Fruit fly (Drosophila melanogaster): ENCODE results near the gene Vha68-3.
A peak's percentile ranks its signal among the peaks of the same experiment; 100 is the strongest.

Gene Vha68-3

DNA sequence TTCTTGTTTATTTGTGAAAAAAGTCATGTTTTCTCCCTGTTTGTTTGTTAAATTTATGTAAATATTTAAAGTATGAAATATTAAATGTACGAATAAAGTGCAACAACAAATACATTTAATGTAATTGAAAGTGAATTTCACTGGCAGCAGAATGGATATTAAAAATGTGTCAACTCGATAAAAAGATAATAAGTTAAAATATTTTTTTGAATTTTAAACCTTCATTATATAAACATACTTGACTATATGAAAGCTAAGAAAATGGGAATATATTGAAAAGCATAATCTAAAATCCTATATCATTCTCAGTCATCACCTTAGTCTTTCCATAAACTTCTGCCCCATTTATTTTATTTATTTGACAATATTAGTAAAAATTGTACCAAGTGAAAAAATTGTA, at the start of gene Vha68-3:
Gene Vha68-3, plus strand, starts transcription at position 301 of the 400 bp plus-strand sequence.
- TF ChIP-seq CG17801 (GFP tag; optimal IDR thresholded peaks at IDR 0.05; ENCODE audit: partially characterized antibody): no peak

dm6 chr2L:12932996-12933395, 45.6 kb upstream of the Vha68-3 start:
- no peak for TF ChIP-seq CG17801 (GFP tag; optimal IDR thresholded peaks at IDR 0.05; ENCODE audit: partially characterized antibody)

dm6 chr2L:12950682-12951081, 27.9 kb upstream of the Vha68-3 start:
- no peak for TF ChIP-seq CG17801 (GFP tag; optimal IDR thresholded peaks at IDR 0.05; ENCODE audit: partially characterized antibody)

DNA sequence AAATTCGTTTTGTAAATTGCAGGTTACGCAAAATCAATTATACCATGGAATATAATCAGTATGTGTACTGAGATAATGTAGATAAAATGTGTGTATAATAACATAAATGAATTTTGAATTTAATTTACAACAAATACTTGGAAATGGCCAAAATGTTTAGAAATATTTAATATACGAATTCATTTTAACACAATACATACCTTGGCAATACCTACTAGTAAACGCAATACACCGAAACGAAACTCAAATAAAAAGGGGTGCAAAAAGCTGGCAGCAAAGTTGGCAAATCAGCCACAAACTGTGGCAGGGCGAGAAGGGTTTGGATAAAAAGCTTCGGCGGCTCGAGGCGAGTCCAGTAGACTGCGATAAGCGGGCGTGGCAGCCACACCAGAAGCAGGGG, 12.3 kb upstream of the Vha68-3 start, which contains the start of gene CG16800:
Gene CG16800, plus strand, starts transcription at position 301 of the 400 bp plus-strand sequence.
- TF ChIP-seq CG17801 (GFP tag; optimal IDR thresholded peaks at IDR 0.05; ENCODE audit: partially characterized antibody): no peak

- no peak for TF ChIP-seq CG17801 (GFP tag; optimal IDR thresholded peaks at IDR 0.05; ENCODE audit: partially characterized antibody)
These were observed 9.0 kb upstream of the Vha68-3 start for dm6 chr2L:12969569-12969968.

dm6 chr2L:12974045-12974539, 4.5 kb upstream of the Vha68-3 start, which contains the start of gene Vha68-2:
Gene Vha68-2 (plus strand): TSS chr2L:12974322.
- TF ChIP-seq CG17801 (GFP tag; optimal IDR thresholded peaks at IDR 0.05; ENCODE audit: partially characterized antibody): peak; percentile 66

dm6 chr2L:12974562-12975366, 3.8 kb upstream of the Vha68-3 start:
- TF ChIP-seq CG17801 (GFP tag; optimal IDR thresholded peaks at IDR 0.05; ENCODE audit: partially characterized antibody): no peak

- TF ChIP-seq CG17801 (GFP tag; optimal IDR thresholded peaks at IDR 0.05; ENCODE audit: partially characterized antibody): no peak
These were observed 3.3 kb upstream of the Vha68-3 start for dm6 chr2L:12975367-12975655.

- TF ChIP-seq CG17801 (GFP tag; optimal IDR thresholded peaks at IDR 0.05; ENCODE audit: partially characterized antibody): no peak
These were observed 3.5 kb downstream of the Vha68-3 start for dm6 chr2L:12982107-12982506.

DNA sequence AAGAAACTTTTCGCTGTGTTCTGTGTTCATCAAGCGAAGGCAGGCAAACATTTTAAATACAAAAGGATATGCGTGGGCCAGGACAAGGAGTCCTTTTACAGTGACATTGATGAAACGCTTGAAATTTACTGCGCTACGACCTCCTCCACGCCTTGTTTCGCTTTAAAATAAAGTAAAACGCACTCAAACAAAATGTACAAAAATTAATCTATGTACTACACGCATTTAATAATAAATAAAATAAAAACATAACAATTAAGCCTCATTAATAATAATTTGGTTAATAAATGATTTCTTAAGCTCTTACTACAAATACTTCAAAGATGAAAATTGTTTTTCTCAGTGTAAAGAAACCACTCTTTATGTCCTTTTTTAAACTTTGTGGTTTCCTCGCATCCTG, 6.5 kb downstream of the Vha68-3 start:
- no peak for TF ChIP-seq CG17801 (GFP tag; optimal IDR thresholded peaks at IDR 0.05; ENCODE audit: partially characterized antibody)

dm6 chr2L:13000393-13001001, 21.9 kb downstream of the Vha68-3 start, which contains the start of gene Yip1d1:
Gene Yip1d1 (minus strand): TSS chr2L:13000635.
- peak; percentile 1 for TF ChIP-seq CG17801 (GFP tag; optimal IDR thresholded peaks at IDR 0.05; ENCODE audit: partially characterized antibody)

- no peak for TF ChIP-seq CG17801 (GFP tag; optimal IDR thresholded peaks at IDR 0.05; ENCODE audit: partially characterized antibody)
These were observed 25.1 kb downstream of the Vha68-3 start for dm6 chr2L:13003659-13004058.

DNA sequence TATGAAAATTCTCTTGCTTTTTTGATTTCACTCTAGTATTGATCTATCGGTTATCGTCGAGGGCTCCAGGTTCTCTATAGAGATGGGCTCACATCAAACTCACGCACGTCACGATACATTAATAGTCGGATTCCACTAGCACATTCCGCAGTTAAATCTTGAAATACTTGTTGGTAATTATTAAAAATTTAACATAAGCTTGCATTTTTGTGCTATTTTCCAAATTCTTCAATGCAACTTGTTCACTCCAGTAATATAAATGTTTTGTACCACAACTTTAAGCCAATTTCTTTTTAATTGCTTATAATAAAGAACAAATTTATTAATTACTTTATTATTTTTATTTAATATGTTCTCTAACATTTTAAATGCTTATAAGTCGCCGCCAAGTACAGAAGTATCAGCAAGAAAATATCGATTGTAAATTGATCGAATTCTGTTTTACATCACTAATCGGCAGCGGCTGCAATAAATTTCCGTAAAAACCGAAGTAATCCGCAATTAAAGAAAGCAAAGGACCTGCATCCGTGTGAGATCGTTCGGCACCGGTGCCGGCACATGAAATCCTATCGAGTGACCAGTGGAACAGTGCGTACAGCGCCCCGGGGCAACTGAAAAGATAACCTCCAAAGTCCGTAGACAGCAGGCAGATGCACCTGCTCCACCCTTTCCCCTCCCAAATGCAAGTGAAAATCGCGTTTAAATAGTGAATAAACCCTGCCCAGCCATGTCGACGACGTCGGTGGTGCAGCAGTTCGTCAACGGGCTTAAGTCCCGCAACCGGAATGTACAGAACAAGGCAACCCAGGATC, 25.7 kb downstream of the Vha68-3 start, which contains the start of the genes Vha68-1 and mTor:
Gene Vha68-1, minus strand, starts transcription at position 49 of the 812 bp plus-strand sequence.
Gene mTor, plus strand, starts transcription at position 422 of the 812 bp plus-strand sequence.
- peak; percentile 53 for TF ChIP-seq CG17801 (GFP tag; optimal IDR thresholded peaks at IDR 0.05; ENCODE audit: partially characterized antibody)

DNA sequence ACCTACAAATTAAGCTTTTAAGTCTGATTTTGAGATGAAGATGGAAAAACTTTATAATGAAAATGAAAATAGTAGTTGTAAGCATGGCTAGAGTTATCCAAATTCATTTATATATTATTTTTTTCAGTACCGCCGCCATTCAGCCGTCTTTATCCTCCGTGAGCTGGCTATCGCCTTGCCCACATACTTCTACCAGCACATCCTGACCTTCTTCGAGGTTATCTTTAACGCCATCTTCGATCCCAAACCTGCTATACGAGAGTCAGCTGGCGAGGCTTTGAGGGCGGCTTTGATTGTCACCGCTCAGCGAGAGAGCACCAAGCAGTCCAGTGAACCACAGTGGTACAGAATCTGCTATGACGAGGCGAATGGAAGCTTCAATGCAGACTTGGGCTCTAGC, 26.7 kb downstream of the Vha68-3 start:
- TF ChIP-seq CG17801 (GFP tag; optimal IDR thresholded peaks at IDR 0.05; ENCODE audit: partially characterized antibody): no peak
